Worm (Caenorhabditis elegans): ENCODE measurements around the gene str-160.

ce11 chrV:1685328-1685727 is 49.3 kb upstream of the str-160 start, which contains the start of gene srh-5:
- TF ChIP-seq mab-5 (tag; optimal IDR thresholded peaks at IDR 0.05) = no peak
- TF ChIP-seq lin-13 (GFP tag; optimal IDR thresholded peaks at IDR 0.05) = no peak
- TF ChIP-seq unc-62 (GFP tag; optimal IDR thresholded peaks at IDR 0.05) = no peak

Data from whole organism, L2 larva.